Fruit fly (Drosophila melanogaster) whole organism, embryonic: ENCODE data around the gene CG31174.

Experiments
- Atf6 ChIP-seq: fragments of 200-800 bp; sonication (Bioruptor generic); IDR thresholded peaks from 2 replicates; pipeline ENCODE4 v1.3.6; 2022; ENCODE audit warnings: missing biosample characterization, missing genetic modification characterization
- Blimp-1 ChIP-seq: fragments of 200-800 bp; sonication (Bioruptor generic); optimal IDR thresholded peaks from 3 replicates; lab custom pipeline; 2018; ENCODE audit warnings: missing biosample characterization, missing genetic modification characterization, mild to moderate bottlenecking, moderate library complexity, missing genetic modification reagents
- CG10274 ChIP-seq: fragments of 200-800 bp; sonication (Bioruptor generic); optimal IDR thresholded peaks from 3 replicates; lab custom pipeline; 2017; ENCODE audit warnings: missing biosample characterization, mild to moderate bottlenecking, missing genetic modification characterization
- CG10979 ChIP-seq: fragments of 200-800 bp; sonication (Bioruptor generic); optimal IDR thresholded peaks from 2 replicates; lab custom pipeline; 2018; ENCODE audit warnings: missing biosample characterization, mild to moderate bottlenecking, missing genetic modification characterization, moderate library complexity
- CG13424 ChIP-seq: fragments of 200-800 bp; sonication (Bioruptor generic); optimal IDR thresholded peaks from 2 replicates; lab custom pipeline; 2019; ENCODE audit warnings: missing biosample characterization, mild to moderate bottlenecking, missing genetic modification characterization, moderate library complexity
- CG15479 ChIP-seq: fragments of 200-800 bp; sonication (Bioruptor generic); optimal IDR thresholded peaks from 3 replicates; lab custom pipeline; 2019; ENCODE audit warnings: missing biosample characterization, mild to moderate bottlenecking, missing genetic modification characterization, moderate library complexity
- CG1602 ChIP-seq: fragments of 200-800 bp; sonication (Bioruptor generic); optimal IDR thresholded peaks from 3 replicates; lab custom pipeline; 2016; ENCODE audit warnings: missing biosample characterization, missing genetic modification characterization
- CG1603 ChIP-seq: fragments of 200-800 bp; sonication (Bioruptor generic); optimal IDR thresholded peaks from 2 replicates; lab custom pipeline; 2019; ENCODE audit warnings: missing biosample characterization, mild to moderate bottlenecking, missing genetic modification characterization, moderate library complexity
- CG1647 ChIP-seq: fragments of 200-800 bp; sonication (Bioruptor generic); optimal IDR thresholded peaks from 3 replicates; lab custom pipeline; 2016; ENCODE audit warnings: missing biosample characterization, missing genetic modification characterization
- CG17829 ChIP-seq: fragments of 200-800 bp; optimal IDR thresholded peaks from 2 replicates; lab custom pipeline; 2019; ENCODE audit warnings: missing biosample characterization, mild to moderate bottlenecking, missing genetic modification characterization, moderate library complexity
- CG2678 ChIP-seq: fragments of 200-800 bp; sonication (Bioruptor generic); optimal IDR thresholded peaks from 3 replicates; lab custom pipeline; 2019; ENCODE audit warnings: missing biosample characterization, mild to moderate bottlenecking, missing genetic modification characterization, moderate library complexity
- CG3838 ChIP-seq: fragments of 200-800 bp; sonication (Bioruptor generic); optimal IDR thresholded peaks from 3 replicates; lab custom pipeline; 2016; ENCODE audit warnings: missing biosample characterization, missing genetic modification characterization
- CG3995 ChIP-seq: fragments of 200-800 bp; sonication (Bioruptor generic); optimal IDR thresholded peaks from 3 replicates; lab custom pipeline; 2016; ENCODE audit warnings: missing biosample characterization, missing genetic modification characterization
- CG4424 ChIP-seq: fragments of 200-800 bp; sonication (Bioruptor generic); optimal IDR thresholded peaks from 3 replicates; lab custom pipeline; 2016; ENCODE audit warnings: missing biosample characterization, missing genetic modification characterization
- CG8089 ChIP-seq: fragments of 200-800 bp; sonication (Bioruptor generic); optimal IDR thresholded peaks from 3 replicates; lab custom pipeline; 2016; ENCODE audit warnings: missing biosample characterization, missing genetic modification characterization
- CG8388 ChIP-seq: fragments of 200-800 bp; sonication (Bioruptor generic); optimal IDR thresholded peaks from 2 replicates; lab custom pipeline; 2019; ENCODE audit warnings: missing biosample characterization, mild to moderate bottlenecking, missing genetic modification characterization, moderate library complexity
- CG9609 ChIP-seq: fragments of 200-800 bp; sonication (Bioruptor generic); optimal IDR thresholded peaks from 3 replicates; lab custom pipeline; 2016; ENCODE audit warnings: missing biosample characterization, missing genetic modification characterization
- CG9727 ChIP-seq: fragments of 200-800 bp; sonication (Bioruptor generic); optimal IDR thresholded peaks from 3 replicates; lab custom pipeline; 2017; ENCODE audit warnings: missing biosample characterization, mild to moderate bottlenecking, missing genetic modification characterization
- CoRest ChIP-seq: fragments of 200-800 bp; sonication (Bioruptor generic); optimal IDR thresholded peaks from 3 replicates; lab custom pipeline; 2018; ENCODE audit warnings: missing biosample characterization, mild to moderate bottlenecking, missing genetic modification characterization, moderate library complexity
- Drgx ChIP-seq: fragments of 200-800 bp; sonication (Bioruptor generic); IDR thresholded peaks from 2 replicates; pipeline ENCODE4 v1.3.6; 2022; ENCODE audit warnings: missing biosample characterization, missing genetic modification characterization
- HLH54F ChIP-seq: fragments of 200-800 bp; sonication (Bioruptor generic); optimal IDR thresholded peaks from 3 replicates; lab custom pipeline; 2016; ENCODE audit warnings: missing biosample characterization, missing genetic modification characterization
- Hmr ChIP-seq: fragments of 200-800 bp; sonication (Bioruptor generic); optimal IDR thresholded peaks from 3 replicates; lab custom pipeline; 2017; ENCODE audit warnings: mild to moderate bottlenecking, missing biosample characterization, missing genetic modification reagents, missing genetic modification characterization
- Hr51 ChIP-seq, 2 experiments: fragments of 200-800 bp; sonication (Bioruptor generic); optimal IDR thresholded peaks; 2 replicates in 1 of 2; 3 replicates in 1 of 2; lab custom pipeline; 2016 to 2018; ENCODE audit warnings: missing biosample characterization in 2 of 2, missing genetic modification characterization in 2 of 2, mild to moderate bottlenecking in 1 of 2, moderate library complexity in 1 of 2
- Hsf ChIP-seq: fragments of 200-800 bp; sonication (Bioruptor generic); optimal IDR thresholded peaks from 3 replicates; lab custom pipeline; 2016; ENCODE audit warnings: missing biosample characterization, missing genetic modification characterization
- Oli ChIP-seq: fragments of 200-800 bp; sonication (Bioruptor generic); optimal IDR thresholded peaks from 2 replicates; lab custom pipeline; 2018; ENCODE audit warnings: missing biosample characterization, mild to moderate bottlenecking, missing genetic modification characterization, moderate library complexity
- Sox100B ChIP-seq: fragments of 200-800 bp; sonication (Bioruptor generic); optimal IDR thresholded peaks from 3 replicates; lab custom pipeline; 2018; ENCODE audit warnings: missing biosample characterization, mild to moderate bottlenecking, missing genetic modification characterization
- Sox102F ChIP-seq: fragments of 200-800 bp; sonication (Bioruptor generic); optimal IDR thresholded peaks from 2 replicates; lab custom pipeline; 2018; ENCODE audit warnings: missing biosample characterization, mild to moderate bottlenecking, missing genetic modification characterization, moderate library complexity
- Stat92E ChIP-seq, 3 experiments: fragments of >200 bp in 2 of 3; fragments of 200-800 bp in 1 of 3; sonication (Bioruptor generic) in 1 of 3; optimal IDR thresholded peaks; 2 replicates each; lab custom pipeline; 2017 to 2019; ENCODE audit warnings: missing biosample characterization in 3 of 3, missing genetic modification characterization in 3 of 3, mild to moderate bottlenecking in 1 of 3, moderate library complexity in 1 of 3
- Usf ChIP-seq: fragments of 200-800 bp; sonication (Bioruptor generic); optimal IDR thresholded peaks from 2 replicates; lab custom pipeline; 2017; ENCODE audit warnings: missing genotype, missing biosample characterization, missing genetic modification characterization
- Xbp1 ChIP-seq: fragments of 200-800 bp; sonication (Bioruptor generic); optimal IDR thresholded peaks from 3 replicates; lab custom pipeline; 2016; ENCODE audit warnings: missing biosample characterization, mild to moderate bottlenecking, missing genetic modification characterization
- al ChIP-seq: fragments of 200-800 bp; sonication (Bioruptor generic); IDR thresholded peaks from 2 replicates; pipeline ENCODE4 v1.3.6; 2022; ENCODE audit warnings: missing biosample characterization, missing genetic modification characterization
- chif ChIP-seq, 2 experiments: fragments of 200-800 bp; sonication (Bioruptor generic); optimal IDR thresholded peaks; 3 replicates each; lab custom pipeline; 2016; ENCODE audit warnings: missing biosample characterization in 2 of 2, missing genetic modification characterization in 2 of 2
- ci ChIP-seq: fragments of 200-800 bp; sonication (Bioruptor generic); IDR thresholded peaks from 3 replicates; pipeline ENCODE4 v1.3.6; 2022; ENCODE audit warnings: missing biosample characterization, missing genetic modification characterization
- corto ChIP-seq: fragments of 200-800 bp; sonication (Bioruptor generic); optimal IDR thresholded peaks from 2 replicates; lab custom pipeline; 2016; ENCODE audit warnings: missing biosample characterization, mild to moderate bottlenecking, missing genetic modification characterization, moderate library complexity
- dan ChIP-seq: fragments of 200-800 bp; sonication (Bioruptor generic); IDR thresholded peaks from 2 replicates; pipeline ENCODE4 v1.3.6; 2022; ENCODE audit warnings: missing biosample characterization, missing genetic modification characterization
- dmrt99B ChIP-seq: fragments of 200-800 bp; sonication (Bioruptor generic); optimal IDR thresholded peaks from 2 replicates; lab custom pipeline; 2018; ENCODE audit warnings: missing biosample characterization, mild to moderate bottlenecking, missing genetic modification characterization, moderate library complexity
- eve ChIP-seq, 2 experiments: fragments of >200 bp; optimal IDR thresholded peaks; 2 replicates each; lab custom pipeline; 2017; ENCODE audit warnings: missing biosample characterization in 2 of 2, missing genetic modification characterization in 2 of 2
- ewg ChIP-seq: fragments of 200-800 bp; sonication (Bioruptor generic); optimal IDR thresholded peaks from 3 replicates; lab custom pipeline; 2017; ENCODE audit warnings: mild to moderate bottlenecking, missing biosample characterization, missing genetic modification reagents, missing genetic modification characterization
- fd64A ChIP-seq: fragments of 200-800 bp; sonication (Bioruptor generic); optimal IDR thresholded peaks from 3 replicates; lab custom pipeline; 2018; ENCODE audit warnings: missing biosample characterization, mild to moderate bottlenecking, missing genetic modification characterization
- jumu ChIP-seq: fragments of 200-800 bp; sonication (Bioruptor generic); optimal IDR thresholded peaks from 3 replicates; lab custom pipeline; 2016; ENCODE audit warnings: missing biosample characterization, missing genetic modification characterization
- lilli ChIP-seq: fragments of 200-800 bp; sonication (Bioruptor generic); optimal IDR thresholded peaks from 3 replicates; lab custom pipeline; 2016; ENCODE audit warnings: missing biosample characterization, missing genetic modification characterization
- lola ChIP-seq, 3 experiments: fragments of >200 bp in 2 of 3; fragments of 200-800 bp in 1 of 3; sonication (Bioruptor generic) in 1 of 3; optimal IDR thresholded peaks; 2 replicates each; lab custom pipeline; 2017 to 2019; ENCODE audit warnings: missing biosample characterization in 3 of 3, missing genetic modification characterization in 3 of 3, mild to moderate bottlenecking in 1 of 3, moderate library complexity in 1 of 3
- nerfin-1 ChIP-seq: fragments of 200-800 bp; sonication (Bioruptor generic); optimal IDR thresholded peaks from 3 replicates; lab custom pipeline; 2019; ENCODE audit warnings: missing biosample characterization, mild to moderate bottlenecking, missing genetic modification characterization, moderate library complexity
- org-1 ChIP-seq: fragments of 200-800 bp; sonication (Bioruptor generic); optimal IDR thresholded peaks from 2 replicates; lab custom pipeline; 2017; ENCODE audit warnings: missing biosample characterization, missing genetic modification characterization
- phol ChIP-seq: fragments of 200-800 bp; sonication (Bioruptor generic); optimal IDR thresholded peaks from 3 replicates; lab custom pipeline; 2018; ENCODE audit warnings: missing biosample characterization, mild to moderate bottlenecking, missing genetic modification characterization, moderate library complexity
- ranshi ChIP-seq: fragments of 200-800 bp; sonication (Bioruptor generic); IDR thresholded peaks from 2 replicates; pipeline ENCODE4 v1.3.6; 2022; ENCODE audit warnings: missing biosample characterization, missing genetic modification characterization
- tio ChIP-seq: fragments of 200-800 bp; sonication (Bioruptor generic); optimal IDR thresholded peaks from 2 replicates; lab custom pipeline; 2017; ENCODE audit warnings: missing biosample characterization, missing genetic modification characterization, inconsistent platforms
- tna ChIP-seq: fragments of 200-800 bp; sonication (Bioruptor generic); IDR thresholded peaks from 2 replicates; pipeline ENCODE4 v1.3.6; 2022; ENCODE audit warnings: missing biosample characterization, missing genetic modification characterization; ENCODE audit not compliant: partially characterized antibody
- unpg ChIP-seq: fragments of 200-800 bp; sonication (Bioruptor generic); optimal IDR thresholded peaks from 3 replicates; lab custom pipeline; 2018; ENCODE audit warnings: missing biosample characterization, mild to moderate bottlenecking, missing genetic modification characterization, moderate library complexity

The CG31174 gene

dm6 chr3R:21838505-21838956 lies 30.8 kb downstream of the CG31174 start (continued):
- TF ChIP-seq Hmr (GFP tag; lab: Kevin White, UChicago) (peak; percentile 4), CG13424 (tag; lab: Kevin White, UChicago) (peak; percentile 33), tna (GFP tag; lab: Robert Waterston, UW) (no peak), Blimp-1 (GFP tag; lab: Kevin White, UChicago) (peak; percentile 7), org-1 (GFP tag; lab: Kevin White, UChicago) (peak; percentile 60), jumu (GFP tag; lab: Kevin White, UChicago) (peak; percentile 5), unpg (peak; percentile 7), lola (GFP tag; optimal IDR thresholded peaks at IDR 0.05; lab: Kevin White, UChicago) (peak in 1 of 3 experiments; percentile 28), HLH54F (GFP tag; lab: Kevin White, UChicago) (no peak), lilli (GFP tag; lab: Kevin White, UChicago) (peak; percentile 19), CG10274 (no peak), CG1603 (tag; lab: Kevin White, UChicago) (peak; percentile 61), tio (GFP tag; lab: Kevin White, UChicago) (peak; percentile 15), CG17829 (tag; lab: Kevin White, UChicago) (peak; percentile 24), CG10979 (tag; lab: Kevin White, UChicago) (peak; percentile 13), Atf6 (no peak), CG3838 (GFP tag; lab: Kevin White, UChicago) (no peak), phol (peak; percentile 33), Xbp1 (GFP tag; lab: Kevin White, UChicago) (peak; percentile 22), CG3995 (GFP tag; lab: Kevin White, UChicago) (no peak), Oli (tag; lab: Kevin White, UChicago) (peak; percentile 61), ranshi (0 out of 2 replicates have a peak, but pooled peaks have one; percentile 11), CG9609 (GFP tag; lab: Kevin White, UChicago) (peak; percentile 22), dan (GFP tag; lab: Robert Waterston, UW) (no peak), CG8089 (GFP tag; lab: Kevin White, UChicago) (peak; percentile 0), Hr51 (GFP tag; optimal IDR thresholded peaks at IDR 0.05; lab: Kevin White, UChicago) (peak in 1 of 2 experiments; percentile 64), chif (GFP tag; optimal IDR thresholded peaks at IDR 0.05; lab: Kevin White, UChicago) (peak; percentile 29 to 63), corto (GFP tag; lab: Kevin White, UChicago) (no peak), CG2678 (tag; lab: Kevin White, UChicago) (peak; percentile 32), nerfin-1 (peak; percentile 14), Usf (no peak), CG8388 (GFP tag; lab: Kevin White, UChicago) (peak; percentile 18), CoRest (tag; lab: Kevin White, UChicago) (peak; percentile 58), Sox100B (GFP tag; lab: Kevin White, UChicago) (peak; percentile 43), CG4424 (peak; percentile 9), Hsf (peak; percentile 11), CG1602 (GFP tag; lab: Kevin White, UChicago) (peak; percentile 8), Sox102F (GFP tag; lab: Kevin White, UChicago) (peak; percentile 60), CG15479 (GFP tag; lab: Kevin White, UChicago) (no peak), eve (GFP tag; optimal IDR thresholded peaks at IDR 0.05; lab: Kevin White, UChicago) (peak in 1 of 2 experiments; percentile 83), fd64A (no peak), dmrt99B (tag; lab: Kevin White, UChicago) (peak; percentile 59), ci (GFP tag; lab: Robert Waterston, UW) (no peak), Drgx (GFP tag; lab: Robert Waterston, UW) (peak; percentile 76), CG1647 (peak; percentile 7), Stat92E (GFP tag; optimal IDR thresholded peaks at IDR 0.05; lab: Kevin White, UChicago) (no peak), CG9727 (GFP tag; lab: Kevin White, UChicago) (peak; percentile 28), al (GFP tag; lab: Robert Waterston, UW) (no peak), ewg (GFP tag; lab: Kevin White, UChicago) (peak; percentile 23)
